Fruit fly (Drosophila melanogaster) whole organism, embryonic: Measurements from ENCODE around the gene IM33.

Experiments used
- CG15479 ChIP-seq: fragments of 200-800 bp; sonication (Bioruptor generic); optimal IDR thresholded peaks from 3 replicates; lab custom pipeline; 2019; ENCODE audit warnings: missing biosample characterization, mild to moderate bottlenecking, missing genetic modification characterization, moderate library complexity
- CG31441 ChIP-seq: fragments of 200-800 bp; sonication (Bioruptor generic); IDR thresholded peaks from 2 replicates; pipeline ENCODE4 v1.3.6; 2022; ENCODE audit warnings: missing biosample characterization, missing genetic modification characterization

dm6 chr2L:3656667-3657066 lies 39.8 kb downstream of the IM33 start, which contains the start of gene for:
- no peak for TF ChIP-seq CG15479
- TF ChIP-seq CG31441 = no peak
